Worm (Caenorhabditis elegans) whole organism, L1 larva: ENCODE measurements around the gene ZC8.6.

ENCODE experiments used
- C04F5.9 ChIP-seq: sonication (generic microtip); optimal IDR thresholded peaks from 2 replicates; lab custom pipeline; 2016; ENCODE audit warnings: missing genetic modification characterization, missing compliant biosample characterization
- C16A3.4 ChIP-seq: fragments of 150-350 bp; optimal IDR thresholded peaks from 2 replicates; lab custom pipeline; 2014; ENCODE audit warnings: missing biosample characterization, missing genetic modification characterization
- F16B12.6 ChIP-seq: fragments of 150-350 bp; optimal IDR thresholded peaks from 2 replicates; lab custom pipeline; 2014; ENCODE audit warnings: missing biosample characterization, missing genetic modification characterization
- aha-1 ChIP-seq: fragments of 150-350 bp; optimal IDR thresholded peaks from 2 replicates; lab custom pipeline; 2014; ENCODE audit warnings: missing biosample characterization, missing genetic modification characterization
- alr-1 ChIP-seq: fragments of 200-800 bp; sonication (Bioruptor generic); optimal IDR thresholded peaks from 2 replicates; lab custom pipeline; 2018; ENCODE audit warnings: borderline replicate concordance, mild to moderate bottlenecking, missing genetic modification characterization, missing compliant biosample characterization
- aly-2 ChIP-seq: fragments of 150-350 bp; optimal IDR thresholded peaks from 2 replicates; lab custom pipeline; 2014; ENCODE audit warnings: missing biosample characterization, missing genetic modification characterization
- ama-1 ChIP-seq: fragments of 150-350 bp; optimal IDR thresholded peaks from 2 replicates; lab custom pipeline; 2014
- blmp-1 ChIP-seq: fragments of 150-350 bp; optimal IDR thresholded peaks from 2 replicates; lab custom pipeline; 2014; ENCODE audit warnings: missing biosample characterization, missing genetic modification characterization
- ceh-82 ChIP-seq, 3 experiments: fragments of 150-350 bp in 1 of 3; sonication (generic microtip) in 2 of 3; optimal IDR thresholded peaks; 2 replicates each; lab custom pipeline; 2014 to 2017; ENCODE audit warnings: missing biosample characterization in 3 of 3, missing genetic modification characterization in 3 of 3
- ceh-88 ChIP-seq: fragments of 200-800 bp; sonication (Bioruptor generic); IDR thresholded peaks from 2 replicates; pipeline ENCODE4 v1.3.6; 2022; ENCODE audit warnings: missing genetic modification characterization, missing compliant biosample characterization
- ceh-90 ChIP-seq: sonication (generic microtip); optimal IDR thresholded peaks from 2 replicates; lab custom pipeline; 2016; ENCODE audit warnings: missing genetic modification characterization, missing compliant biosample characterization
- ces-1 ChIP-seq: fragments of 150-350 bp; optimal IDR thresholded peaks from 2 replicates; lab custom pipeline; 2014; ENCODE audit warnings: missing biosample characterization, missing genetic modification reagents, missing genetic modification characterization
- dpl-1 ChIP-seq, 3 experiments: fragments of 150-350 bp in 2 of 3; sonication (generic microtip) in 1 of 3; optimal IDR thresholded peaks; 2 replicates each; lab custom pipeline; 2014 to 2017; ENCODE audit warnings: missing biosample characterization in 3 of 3, missing genetic modification characterization in 3 of 3, missing genetic modification reagents in 3 of 3
- efl-1 ChIP-seq, 4 experiments: fragments of 150-350 bp; optimal IDR thresholded peaks in 3 of 4; peaks in 1 of 4; 1 replicate in 1 of 4; 2 replicates in 3 of 4; lab custom pipeline; 2014; ENCODE audit warnings: missing biosample characterization in 2 of 4, missing genetic modification characterization in 2 of 4, missing genetic modification reagents in 2 of 4
- efl-3 ChIP-seq: fragments of 200-800 bp; sonication (Bioruptor generic); optimal IDR thresholded peaks from 2 replicates; lab custom pipeline; 2018; ENCODE audit warnings: mild to moderate bottlenecking, missing genetic modification characterization, missing compliant biosample characterization
- egl-27 ChIP-seq, 2 experiments: fragments of 150-350 bp in 1 of 2; sonication (generic microtip); optimal IDR thresholded peaks; 3 replicates each; lab custom pipeline; 2017 to 2018; ENCODE audit warnings: missing biosample characterization in 2 of 2, missing genetic modification characterization in 2 of 2, missing genetic modification reagents in 2 of 2
- elt-2 ChIP-seq: sonication (generic microtip); optimal IDR thresholded peaks from 2 replicates; lab custom pipeline; 2016; ENCODE audit warnings: missing genetic modification characterization, mild to moderate bottlenecking, inconsistent platforms, missing compliant biosample characterization, missing genetic modification reagents
- elt-3 ChIP-seq, 6 experiments: fragments of 150-350 bp in 1 of 6; sonication (generic microtip); optimal IDR thresholded peaks; 2 replicates each; lab custom pipeline; 2017 to 2018; ENCODE audit warnings: missing biosample characterization in 6 of 6, missing genetic modification characterization in 6 of 6, inconsistent platforms in 1 of 6
- fkh-8 ChIP-seq: sonication (generic microtip); optimal IDR thresholded peaks from 2 replicates; lab custom pipeline; 2016; ENCODE audit warnings: mild to moderate bottlenecking, missing genetic modification characterization, missing compliant biosample characterization
- grh-1 ChIP-seq: fragments of 200-800 bp; sonication (Bioruptor generic); IDR thresholded peaks from 2 replicates; pipeline ENCODE4 v1.3.6; 2022; ENCODE audit warnings: missing genetic modification reagents, missing genetic modification characterization, missing compliant biosample characterization
- hlh-4 ChIP-seq: sonication (generic microtip); optimal IDR thresholded peaks from 2 replicates; lab custom pipeline; 2016; ENCODE audit warnings: mild to moderate bottlenecking, missing genetic modification characterization, missing compliant biosample characterization
- hpl-2 ChIP-seq: fragments of 150-350 bp; optimal IDR thresholded peaks from 2 replicates; lab custom pipeline; 2014; ENCODE audit warnings: missing biosample characterization, missing genetic modification reagents, missing genetic modification characterization
- lin-13 ChIP-seq: fragments of 150-350 bp; optimal IDR thresholded peaks from 2 replicates; lab custom pipeline; 2014; ENCODE audit warnings: missing biosample characterization, missing genetic modification reagents, missing genetic modification characterization
- lin-14 ChIP-seq: fragments of 200-800 bp; sonication (Bioruptor generic); optimal IDR thresholded peaks from 2 replicates; lab custom pipeline; 2018; ENCODE audit warnings: mild to moderate bottlenecking, missing genetic modification characterization, moderate library complexity, missing compliant biosample characterization
- lin-15B ChIP-seq: fragments of 150-350 bp; sonication (generic microtip); optimal IDR thresholded peaks from 3 replicates; lab custom pipeline; 2014; ENCODE audit warnings: missing biosample characterization, missing genetic modification characterization
- lin-35 ChIP-seq, 2 experiments: fragments of 150-350 bp; optimal IDR thresholded peaks; 2 replicates each; lab custom pipeline; 2014; ENCODE audit warnings: missing biosample characterization in 2 of 2, missing genetic modification characterization in 2 of 2, missing genetic modification reagents in 2 of 2
- lir-3 ChIP-seq: sonication (generic microtip); optimal IDR thresholded peaks from 2 replicates; lab custom pipeline; 2016; ENCODE audit warnings: mild to moderate bottlenecking, missing genetic modification characterization, moderate library complexity, missing compliant biosample characterization; ENCODE audit not compliant: poor library complexity
- lsy-2 ChIP-seq, 2 experiments: fragments of 150-350 bp; optimal IDR thresholded peaks; 2 replicates each; lab custom pipeline; 2014; ENCODE audit warnings: missing biosample characterization in 2 of 2, missing genetic modification characterization in 2 of 2
- mdl-1 ChIP-seq, 2 experiments: fragments of 150-350 bp; optimal IDR thresholded peaks; 2 replicates each; lab custom pipeline; 2014 to 2017; ENCODE audit warnings: missing biosample characterization in 2 of 2, missing genetic modification characterization in 2 of 2, inconsistent platforms in 1 of 2
- mep-1 ChIP-seq: fragments of 150-350 bp; optimal IDR thresholded peaks from 2 replicates; lab custom pipeline; 2014; ENCODE audit warnings: missing biosample characterization, missing genetic modification characterization
- nhr-11 ChIP-seq: fragments of 150-350 bp; optimal IDR thresholded peaks from 2 replicates; lab custom pipeline; 2014; ENCODE audit warnings: missing biosample characterization, missing genetic modification characterization
- nhr-12 ChIP-seq: sonication (generic microtip); optimal IDR thresholded peaks from 2 replicates; lab custom pipeline; 2017; ENCODE audit warnings: missing biosample characterization, missing genetic modification characterization
- nhr-19 ChIP-seq: fragments of 200-800 bp; sonication (Bioruptor generic); conservative IDR thresholded peaks from 2 replicates; pipeline ENCODE4 v1.3.6; 2022; ENCODE audit warnings: missing genetic modification characterization, missing compliant biosample characterization
- nhr-20 ChIP-seq: sonication (generic microtip); optimal IDR thresholded peaks from 2 replicates; lab custom pipeline; 2016; ENCODE audit warnings: mild to moderate bottlenecking, missing genetic modification characterization, missing compliant biosample characterization
- nhr-237 ChIP-seq: fragments of 150-350 bp; optimal IDR thresholded peaks from 2 replicates; lab custom pipeline; 2014; ENCODE audit warnings: missing biosample characterization, missing genetic modification characterization
- nhr-28 ChIP-seq: fragments of 150-350 bp; optimal IDR thresholded peaks from 2 replicates; lab custom pipeline; 2014; ENCODE audit warnings: missing biosample characterization, missing genetic modification characterization
- nhr-47 ChIP-seq: sonication (generic microtip); optimal IDR thresholded peaks from 2 replicates; lab custom pipeline; 2016; ENCODE audit warnings: mild to moderate bottlenecking, missing genetic modification characterization, moderate library complexity, missing compliant biosample characterization
- nhr-71 ChIP-seq: sonication (generic microtip); optimal IDR thresholded peaks from 2 replicates; lab custom pipeline; 2016; ENCODE audit warnings: mild to moderate bottlenecking, missing genetic modification characterization, moderate library complexity, missing compliant biosample characterization
- nhr-76 ChIP-seq: sonication (generic microtip); optimal IDR thresholded peaks from 2 replicates; lab custom pipeline; 2017; ENCODE audit warnings: missing biosample characterization, missing genetic modification characterization
- nhr-77 ChIP-seq: fragments of 150-350 bp; optimal IDR thresholded peaks from 2 replicates; lab custom pipeline; 2014; ENCODE audit warnings: missing biosample characterization, missing genetic modification characterization
- nhr-84 ChIP-seq: sonication (generic microtip); optimal IDR thresholded peaks from 2 replicates; lab custom pipeline; 2017; ENCODE audit warnings: missing biosample characterization, missing genetic modification characterization
- pax-3 ChIP-seq: fragments of 200-800 bp; sonication (Bioruptor generic); optimal IDR thresholded peaks from 2 replicates; lab custom pipeline; 2018; ENCODE audit warnings: mild to moderate bottlenecking, missing genetic modification characterization, moderate library complexity, missing compliant biosample characterization
- rnt-1 ChIP-seq: sonication (generic microtip); optimal IDR thresholded peaks from 2 replicates; lab custom pipeline; 2016; ENCODE audit warnings: mild to moderate bottlenecking, missing genetic modification characterization, moderate library complexity, missing compliant biosample characterization
- snu-23 ChIP-seq: sonication (generic microtip); optimal IDR thresholded peaks from 2 replicates; lab custom pipeline; 2016; ENCODE audit warnings: missing genetic modification characterization, missing compliant biosample characterization
- sox-4 ChIP-seq: sonication (generic microtip); optimal IDR thresholded peaks from 2 replicates; lab custom pipeline; 2016; ENCODE audit warnings: missing genetic modification characterization, missing compliant biosample characterization
- swsn-7 ChIP-seq: sonication (generic microtip); optimal IDR thresholded peaks from 2 replicates; lab custom pipeline; 2016; ENCODE audit warnings: missing genetic modification characterization, missing compliant biosample characterization
- tbx-2 ChIP-seq: sonication (generic microtip); optimal IDR thresholded peaks from 2 replicates; lab custom pipeline; 2016; ENCODE audit warnings: missing genetic modification characterization, missing compliant biosample characterization
- tlp-1 ChIP-seq: fragments of 150-350 bp; optimal IDR thresholded peaks from 2 replicates; lab custom pipeline; 2014; ENCODE audit warnings: missing biosample characterization, missing genetic modification characterization
- unc-30 ChIP-seq: sonication (generic microtip); optimal IDR thresholded peaks from 2 replicates; lab custom pipeline; 2017; ENCODE audit warnings: missing biosample characterization, missing genetic modification characterization
- unc-62 ChIP-seq: fragments of 150-350 bp; optimal IDR thresholded peaks from 2 replicates; lab custom pipeline; 2014; ENCODE audit warnings: missing biosample characterization, missing genetic modification reagents, missing genetic modification characterization
- vab-15 ChIP-seq: sonication (generic microtip); optimal IDR thresholded peaks from 2 replicates; lab custom pipeline; 2017; ENCODE audit warnings: missing genotype, mild to moderate bottlenecking, missing genetic modification characterization, missing compliant biosample characterization
- xbp-1 ChIP-seq: sonication (generic microtip); optimal IDR thresholded peaks from 2 replicates; lab custom pipeline; 2016; ENCODE audit warnings: missing genetic modification characterization, missing compliant biosample characterization
- zip-4 ChIP-seq: fragments of 200-800 bp; sonication (Bioruptor generic); optimal IDR thresholded peaks from 2 replicates; lab custom pipeline; 2018; ENCODE audit warnings: mild to moderate bottlenecking, missing genetic modification characterization, moderate library complexity, missing compliant biosample characterization

The ZC8.6 gene

ce11 chrX:4997548-4998087 is at the start of gene ZC8.6:
ZC8.6 (minus strand) TSS chrX:4997598.
- TF ChIP-seq nhr-47 (tag; lab: Kevin White, UChicago) (peak; percentile 35), unc-62 (GFP tag; lab: Kevin White, UChicago) (no peak), ces-1 (no peak), elt-3 (tag; optimal IDR thresholded peaks at IDR 0.05; lab: Kevin White, UChicago) (no peak), C16A3.4 (tag; lab: Kevin White, UChicago) (peak; percentile 69), nhr-84 (tag; lab: Kevin White, UChicago) (no peak), lin-14 (GFP tag; lab: Kevin White, UChicago) (peak; percentile 67), swsn-7 (tag; lab: Kevin White, UChicago) (no peak), sox-4 (tag; lab: Kevin White, UChicago) (no peak), mep-1 (peak; percentile 68), snu-23 (peak; percentile 57), alr-1 (tag; lab: Kevin White, UChicago) (no peak), nhr-12 (no peak), rnt-1 (tag; lab: Kevin White, UChicago) (peak; percentile 7), elt-2 (tag; lab: Kevin White, UChicago) (peak; percentile 4), efl-3 (GFP tag; lab: Kevin White, UChicago) (no peak), ceh-88 (no peak), hpl-2 (GFP tag; lab: Kevin White, UChicago) (no peak), unc-30 (tag; lab: Kevin White, UChicago) (no peak), nhr-20 (tag; lab: Kevin White, UChicago) (peak; percentile 6), pax-3 (no peak), egl-27 (tag; optimal IDR thresholded peaks at IDR 0.05; lab: Kevin White, UChicago) (no peak), nhr-28 (tag; lab: Kevin White, UChicago) (no peak), F16B12.6 (tag; lab: Kevin White, UChicago) (no peak), aha-1 (no peak), lir-3 (tag; lab: Kevin White, UChicago) (no peak), C04F5.9 (tag; lab: Kevin White, UChicago) (no peak), tbx-2 (tag; lab: Kevin White, UChicago) (peak; percentile 13), ceh-82 (tag; optimal IDR thresholded peaks at IDR 0.05; lab: Kevin White, UChicago) (peak in 1 of 3 experiments; percentile 44), nhr-77 (tag; lab: Kevin White, UChicago) (peak; percentile 5), ceh-90 (tag; lab: Kevin White, UChicago) (no peak), nhr-11 (tag; lab: Kevin White, UChicago) (no peak), efl-1 (optimal IDR thresholded peaks at IDR 0.05; lab: Kevin White, UChicago) (peak in 1 of 2 experiments; percentile 10), efl-1 (GFP tag; optimal IDR thresholded peaks at IDR 0.05 in 1 of 2; lab: Kevin White, UChicago) (peak; percentile 35 to 88), dpl-1 (GFP tag; optimal IDR thresholded peaks at IDR 0.05; lab: Kevin White, UChicago) (peak in 1 of 3 experiments; percentile 52), aly-2 (tag; lab: Kevin White, UChicago) (no peak), fkh-8 (peak; percentile 17), lin-13 (no peak), blmp-1 (no peak), grh-1 (GFP tag; lab: Robert Waterston, UW) (no peak), ama-1 (lab: Kevin White, UChicago) (no peak), zip-4 (GFP tag; lab: Kevin White, UChicago) (no peak), nhr-76 (tag; lab: Kevin White, UChicago) (no peak), vab-15 (no peak), mdl-1 (tag; optimal IDR thresholded peaks at IDR 0.05; lab: Kevin White, UChicago) (peak in 1 of 2 experiments; percentile 36), tlp-1 (no peak), hlh-4 (tag; lab: Kevin White, UChicago) (no peak), nhr-71 (peak; percentile 39), lin-15B (peak; percentile 54), xbp-1 (tag; lab: Kevin White, UChicago) (peak; percentile 42), lsy-2 (tag; optimal IDR thresholded peaks at IDR 0.05; lab: Kevin White, UChicago) (no peak), nhr-19 (GFP tag; lab: Robert Waterston, UW) (no peak), nhr-237 (tag; lab: Kevin White, UChicago) (no peak), lin-35 (GFP tag; optimal IDR thresholded peaks at IDR 0.05; lab: Kevin White, UChicago) (peak; percentile 18 to 56)
